Fruit fly (Drosophila melanogaster) whole organism, prepupa: ENCODE measurements around the gene ntc.

ENCODE experiments used
- Blimp-1 ChIP-seq: fragments of 200-800 bp; sonication (Bioruptor generic); optimal IDR thresholded peaks from 3 replicates; lab custom pipeline; 2017; ENCODE audit warnings: missing biosample characterization, missing genetic modification characterization, mild to moderate bottlenecking, moderate library complexity, missing genetic modification reagents
- CG10631 ChIP-seq: fragments of 200-800 bp; sonication (Bioruptor generic); optimal IDR thresholded peaks from 2 replicates; lab custom pipeline; 2016; ENCODE audit warnings: missing biosample characterization, missing genetic modification characterization
- CG10669 ChIP-seq: fragments of 200-800 bp; sonication (Bioruptor generic); optimal IDR thresholded peaks from 3 replicates; lab custom pipeline; 2018; ENCODE audit warnings: missing biosample characterization, mild to moderate bottlenecking, missing genetic modification characterization, moderate library complexity
- CG11762 ChIP-seq: fragments of 200-800 bp; sonication (Bioruptor generic); optimal IDR thresholded peaks from 3 replicates; lab custom pipeline; 2016; ENCODE audit warnings: missing biosample characterization, missing genetic modification characterization; ENCODE audit not compliant: insufficient read depth
- CG11902 ChIP-seq: fragments of 200-800 bp; sonication (Bioruptor generic); optimal IDR thresholded peaks from 3 replicates; lab custom pipeline; 2016; ENCODE audit warnings: missing biosample characterization, missing genetic modification characterization
- CG15336 ChIP-seq: fragments of 200-800 bp; sonication (Bioruptor generic); IDR thresholded peaks from 2 replicates; pipeline ENCODE4 v1.3.6; 2022; ENCODE audit warnings: missing biosample characterization, missing genetic modification characterization
- CG1621 ChIP-seq: fragments of 200-800 bp; sonication (Bioruptor generic); optimal IDR thresholded peaks from 3 replicates; lab custom pipeline; 2018; ENCODE audit warnings: missing biosample characterization, mild to moderate bottlenecking, missing genetic modification characterization
- CG16779 ChIP-seq: fragments of 200-800 bp; sonication (Bioruptor generic); optimal IDR thresholded peaks from 3 replicates; lab custom pipeline; 2017; ENCODE audit warnings: missing biosample characterization, mild to moderate bottlenecking, missing genetic modification characterization
- CG3032 ChIP-seq: fragments of 200-800 bp; optimal IDR thresholded peaks from 2 replicates; lab custom pipeline; 2019; ENCODE audit warnings: missing biosample characterization, mild to moderate bottlenecking, missing genetic modification characterization, moderate library complexity
- CG31627 ChIP-seq: fragments of 200-800 bp; sonication (Bioruptor generic); optimal IDR thresholded peaks from 3 replicates; lab custom pipeline; 2016; ENCODE audit warnings: missing biosample characterization, missing genetic modification characterization
- CG32006 ChIP-seq: fragments of 200-800 bp; sonication (Bioruptor generic); optimal IDR thresholded peaks from 3 replicates; lab custom pipeline; 2017; ENCODE audit warnings: missing biosample characterization, mild to moderate bottlenecking, missing genetic modification characterization
- CG34406 ChIP-seq: fragments of 200-800 bp; sonication (Bioruptor generic); optimal IDR thresholded peaks from 3 replicates; lab custom pipeline; 2016; ENCODE audit warnings: missing biosample characterization, missing genetic modification characterization
- CG4318 ChIP-seq: fragments of 200-800 bp; sonication (Bioruptor generic); optimal IDR thresholded peaks from 3 replicates; lab custom pipeline; 2017; ENCODE audit warnings: missing biosample characterization, mild to moderate bottlenecking, missing genetic modification characterization
- CG6163 ChIP-seq: fragments of 200-800 bp; sonication (Bioruptor generic); IDR thresholded peaks from 3 replicates; pipeline ENCODE4 v1.3.6; 2022; ENCODE audit warnings: missing biosample characterization, missing genetic modification characterization
- CG6276 ChIP-seq: fragments of 200-800 bp; sonication (Bioruptor generic); optimal IDR thresholded peaks from 2 replicates; lab custom pipeline; 2017; ENCODE audit warnings: missing biosample characterization, mild to moderate bottlenecking, missing genetic modification characterization
- CG6808 ChIP-seq: fragments of 200-800 bp; sonication (Bioruptor generic); optimal IDR thresholded peaks from 3 replicates; lab custom pipeline; 2017; ENCODE audit warnings: missing biosample characterization, missing genetic modification characterization, mild to moderate bottlenecking, moderate library complexity, missing genetic modification reagents
- CG6854 ChIP-seq: fragments of 200-800 bp; sonication (Bioruptor generic); optimal IDR thresholded peaks from 2 replicates; lab custom pipeline; 2017; ENCODE audit warnings: missing biosample characterization, mild to moderate bottlenecking, missing genetic modification characterization
- CG8119 ChIP-seq: fragments of 200-800 bp; sonication (Bioruptor generic); IDR thresholded peaks from 3 replicates; pipeline ENCODE4 v1.3.6; 2022; ENCODE audit warnings: missing biosample characterization, missing genetic modification characterization
- CG8319 ChIP-seq: fragments of 200-800 bp; sonication (Bioruptor generic); optimal IDR thresholded peaks from 3 replicates; lab custom pipeline; 2016; ENCODE audit warnings: missing biosample characterization, missing genetic modification characterization
- CG8632 ChIP-seq: fragments of 200-800 bp; sonication (Bioruptor generic); optimal IDR thresholded peaks from 3 replicates; lab custom pipeline; 2016; ENCODE audit warnings: missing biosample characterization, missing genetic modification characterization
- CG9139 ChIP-seq: fragments of 200-800 bp; sonication (Bioruptor generic); optimal IDR thresholded peaks from 3 replicates; lab custom pipeline; 2017; ENCODE audit warnings: missing biosample characterization, mild to moderate bottlenecking, missing genetic modification characterization
- Eip75B ChIP-seq: fragments of 200-800 bp; sonication (Bioruptor generic); optimal IDR thresholded peaks from 3 replicates; lab custom pipeline; 2016; ENCODE audit warnings: missing biosample characterization, missing genetic modification characterization
- Eip93F ChIP-seq: fragments of 200-800 bp; sonication (Bioruptor generic); optimal IDR thresholded peaks from 2 replicates; lab custom pipeline; 2016; ENCODE audit warnings: missing biosample characterization, mild to moderate bottlenecking, missing genetic modification characterization
- Ets21C ChIP-seq: fragments of 200-800 bp; sonication (Bioruptor generic); optimal IDR thresholded peaks from 3 replicates; lab custom pipeline; 2016; ENCODE audit warnings: missing biosample characterization, missing genetic modification characterization
- Ets96B ChIP-seq: fragments of 200-800 bp; optimal IDR thresholded peaks from 2 replicates; lab custom pipeline; 2019; ENCODE audit warnings: missing biosample characterization, mild to moderate bottlenecking, missing genetic modification characterization, moderate library complexity
- Hr38 ChIP-seq: sonication (Bioruptor generic); optimal IDR thresholded peaks from 2 replicates; lab custom pipeline; 2016; ENCODE audit warnings: missing biosample characterization, missing genetic modification characterization
- Hr39 ChIP-seq: fragments of 200-800 bp; sonication (Bioruptor generic); optimal IDR thresholded peaks from 2 replicates; lab custom pipeline; 2016; ENCODE audit warnings: missing biosample characterization, missing genetic modification characterization
- Met ChIP-seq: fragments of 200-800 bp; sonication (Bioruptor generic); optimal IDR thresholded peaks from 3 replicates; lab custom pipeline; 2016; ENCODE audit warnings: missing biosample characterization, missing genetic modification characterization
- Smox ChIP-seq: fragments of 200-800 bp; sonication (Bioruptor generic); optimal IDR thresholded peaks from 3 replicates; lab custom pipeline; 2016; ENCODE audit warnings: missing biosample characterization, missing genetic modification characterization
- Sox14 ChIP-seq: fragments of 200-800 bp; sonication (Bioruptor generic); optimal IDR thresholded peaks from 3 replicates; lab custom pipeline; 2016; ENCODE audit warnings: missing biosample characterization, missing genetic modification characterization
- Sox15 ChIP-seq: fragments of 200-800 bp; sonication (Bioruptor generic); optimal IDR thresholded peaks from 3 replicates; lab custom pipeline; 2016; ENCODE audit warnings: missing biosample characterization, missing genetic modification characterization
- dac ChIP-seq: fragments of 200-800 bp; sonication (Bioruptor generic); optimal IDR thresholded peaks from 2 replicates; lab custom pipeline; 2017; ENCODE audit warnings: missing biosample characterization, mild to moderate bottlenecking, missing genetic modification characterization
- dsx ChIP-seq: fragments of 200-800 bp; optimal IDR thresholded peaks from 3 replicates; lab custom pipeline; 2019; ENCODE audit warnings: missing biosample characterization, mild to moderate bottlenecking, missing genetic modification characterization, moderate library complexity; ENCODE audit not compliant: poor library complexity, severe bottlenecking
- eg ChIP-seq: fragments of 200-800 bp; sonication (Bioruptor generic); IDR thresholded peaks from 3 replicates; pipeline ENCODE4 v1.3.6; 2022; ENCODE audit warnings: missing biosample characterization, missing genetic modification characterization
- esn ChIP-seq: fragments of 200-800 bp; sonication (Bioruptor generic); optimal IDR thresholded peaks from 2 replicates; lab custom pipeline; 2016; ENCODE audit warnings: missing biosample characterization, mild to moderate bottlenecking, missing genetic modification characterization, moderate library complexity
- fd85E ChIP-seq: fragments of 200-800 bp; sonication (Bioruptor generic); optimal IDR thresholded peaks from 3 replicates; lab custom pipeline; 2016; ENCODE audit warnings: missing biosample characterization, missing genetic modification characterization
- fkh ChIP-seq: fragments of 200-800 bp; sonication (Bioruptor generic); optimal IDR thresholded peaks from 3 replicates; lab custom pipeline; 2017; ENCODE audit warnings: missing biosample characterization, mild to moderate bottlenecking, missing genetic modification characterization, moderate library complexity
- lz ChIP-seq: fragments of 200-800 bp; sonication (Bioruptor generic); optimal IDR thresholded peaks from 3 replicates; lab custom pipeline; 2016; ENCODE audit warnings: missing biosample characterization, missing genetic modification characterization
- net ChIP-seq: fragments of 200-800 bp; sonication (Bioruptor generic); optimal IDR thresholded peaks from 3 replicates; lab custom pipeline; 2016; ENCODE audit warnings: missing biosample characterization, missing genetic modification characterization
- pdm3 ChIP-seq: fragments of 200-800 bp; sonication (Bioruptor generic); optimal IDR thresholded peaks from 3 replicates; lab custom pipeline; 2016; ENCODE audit warnings: missing biosample characterization, missing genetic modification characterization
- spab ChIP-seq: fragments of 200-800 bp; sonication (Bioruptor generic); optimal IDR thresholded peaks from 2 replicates; lab custom pipeline; 2017; ENCODE audit warnings: missing biosample characterization, mild to moderate bottlenecking, missing genetic modification characterization, missing genetic modification reagents
- svp ChIP-seq: fragments of 200-800 bp; sonication (Bioruptor generic); peaks from one replicate; lab custom pipeline; 2016; ENCODE audit warnings: missing biosample characterization, missing genetic modification characterization

The ntc gene

dm6 chr3L:3765782-3766520 lies 40.3 kb downstream of the ntc start (continued):
- TF ChIP-seq CG8632 (peak; percentile 51), esn (peak; percentile 61), CG11762 (GFP tag; lab: Kevin White, UChicago) (no peak), CG11902 (GFP tag; lab: Kevin White, UChicago) (no peak), Eip75B (GFP tag; lab: Kevin White, UChicago) (peak; percentile 45), CG10631 (GFP tag; lab: Kevin White, UChicago) (peak; percentile 64), CG9139 (peak; percentile 79), CG3032 (tag; lab: Kevin White, UChicago) (peak; percentile 38), Sox15 (peak; percentile 9), Smox (GFP tag; lab: Kevin White, UChicago) (peak; percentile 51), eg (GFP tag; lab: Robert Waterston, UW) (peak; percentile 66), pdm3 (GFP tag; lab: Kevin White, UChicago) (peak; percentile 60), dac (peak; percentile 25), CG16779 (tag; lab: Kevin White, UChicago) (peak; percentile 64), CG34406 (GFP tag; lab: Kevin White, UChicago) (peak; percentile 45), Ets96B (tag; lab: Kevin White, UChicago) (peak; percentile 51), net (GFP tag; lab: Kevin White, UChicago) (peak; percentile 65), fkh (GFP tag; lab: Kevin White, UChicago) (peak; percentile 96), CG31627 (GFP tag; lab: Kevin White, UChicago) (peak; percentile 41)

dm6 chr3L:3764338-3764737 lies 41.9 kb downstream of the ntc start:
- 0 out of 2 replicates have a peak, but pooled peaks have one; percentile 17 for TF ChIP-seq CG15336 (GFP tag; lab: Robert Waterston, UW)
- no peak for TF ChIP-seq Smox (GFP tag; lab: Kevin White, UChicago)
- TF ChIP-seq Eip75B (GFP tag; lab: Kevin White, UChicago) = no peak
- TF ChIP-seq CG6276 (GFP tag; lab: Kevin White, UChicago) = no peak
- no peak for TF ChIP-seq CG6854
- no peak for TF ChIP-seq spab
- no peak for TF ChIP-seq CG10669 (GFP tag; lab: Kevin White, UChicago)
- TF ChIP-seq esn = no peak
- no peak for TF ChIP-seq Eip93F

dm6 chr3L:3763335-3763734 lies 42.9 kb downstream of the ntc start:
- TF ChIP-seq eg (GFP tag; lab: Robert Waterston, UW) (0 out of 3 replicates have a peak, but pooled peaks have one; percentile 15), dac (no peak)

DNA sequence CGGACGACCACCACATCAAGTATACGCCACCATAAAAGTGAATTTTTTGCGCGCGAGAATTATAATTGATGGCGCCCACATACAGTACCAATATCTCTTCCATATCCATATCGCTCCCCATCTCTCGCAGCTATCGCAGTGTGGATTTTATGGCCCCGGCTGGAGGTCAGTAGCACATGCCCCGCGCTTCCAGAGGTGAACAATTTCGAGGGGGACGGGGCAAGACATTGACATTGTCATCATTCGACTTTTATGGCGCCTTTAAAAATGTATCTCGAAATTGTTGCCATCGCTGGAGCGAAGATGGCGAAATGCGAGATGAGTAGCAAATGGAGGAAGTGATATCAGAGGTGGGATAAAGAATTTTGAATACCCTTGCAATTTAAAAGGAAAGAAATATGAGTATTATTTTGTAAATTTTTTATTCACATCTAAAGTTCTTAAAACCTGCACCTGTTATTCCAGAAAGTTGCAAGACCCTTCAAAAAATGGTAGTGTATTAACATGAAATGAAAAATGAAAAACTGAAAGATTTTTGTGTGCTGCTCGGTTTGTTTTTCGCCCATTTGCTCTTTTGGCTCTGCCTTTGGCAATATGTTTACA lies 45.8 kb downstream of the ntc start:
- peak; percentile 62 for TF ChIP-seq svp (GFP tag; lab: Kevin White, UChicago)
- no peak for TF ChIP-seq Blimp-1 (GFP tag; lab: Kevin White, UChicago)
- no peak for TF ChIP-seq CG8119 (GFP tag; lab: Robert Waterston, UW)
- TF ChIP-seq CG4318 (GFP tag; lab: Kevin White, UChicago) = no peak
- no peak for TF ChIP-seq CG1621 (tag; lab: Kevin White, UChicago)
- TF ChIP-seq Hr38 (GFP tag; lab: Kevin White, UChicago) = no peak
- 0 out of 2 replicates have a peak, but pooled peaks have one; percentile 15 for TF ChIP-seq CG15336 (GFP tag; lab: Robert Waterston, UW)
- peak; percentile 21 for TF ChIP-seq dsx (GFP tag; lab: Kevin White, UChicago)
- no peak for TF ChIP-seq Eip93F
- no peak for TF ChIP-seq lz (GFP tag; lab: Kevin White, UChicago)
- no peak for TF ChIP-seq fd85E (GFP tag; lab: Kevin White, UChicago)
- TF ChIP-seq dac = no peak
- TF ChIP-seq Sox14 (GFP tag; lab: Kevin White, UChicago) = peak; percentile 12
- no peak for TF ChIP-seq Ets21C (GFP tag; lab: Kevin White, UChicago)
- TF ChIP-seq eg (GFP tag; lab: Robert Waterston, UW) = no peak
- no peak for TF ChIP-seq CG6163 (GFP tag; lab: Robert Waterston, UW)
- no peak for TF ChIP-seq CG16779 (tag; lab: Kevin White, UChicago)
- no peak for TF ChIP-seq Sox15
- TF ChIP-seq CG34406 (GFP tag; lab: Kevin White, UChicago) = no peak
- peak; percentile 4 for TF ChIP-seq Hr39 (GFP tag; lab: Kevin White, UChicago)
- TF ChIP-seq pdm3 (GFP tag; lab: Kevin White, UChicago) = no peak
- TF ChIP-seq CG6808 (GFP tag; lab: Kevin White, UChicago) = no peak
- peak; percentile 31 for TF ChIP-seq Met (GFP tag; lab: Kevin White, UChicago)
- TF ChIP-seq CG8319 = no peak
- TF ChIP-seq CG3032 (tag; lab: Kevin White, UChicago) = no peak
- TF ChIP-seq CG32006 (GFP tag; lab: Kevin White, UChicago) = no peak
- no peak for TF ChIP-seq net (GFP tag; lab: Kevin White, UChicago)
